Worm (Caenorhabditis elegans): Measurements from ENCODE around the gene srz-10.

- TF ChIP-seq unc-62 (GFP tag; optimal IDR thresholded peaks at IDR 0.05) (no peak), nhr-179 (tag; optimal IDR thresholded peaks at IDR 0.05) (no peak), akir-1 (GFP tag; optimal IDR thresholded peaks at IDR 0.05) (no peak)
Observed at ce11 chrV:15293865-15294264, 15.0 kb downstream of the srz-10 start, which contains the start of gene str-96.
